Fruit fly (Drosophila melanogaster): ENCODE results near the gene CG6765.

The CG6765 gene

DNA sequence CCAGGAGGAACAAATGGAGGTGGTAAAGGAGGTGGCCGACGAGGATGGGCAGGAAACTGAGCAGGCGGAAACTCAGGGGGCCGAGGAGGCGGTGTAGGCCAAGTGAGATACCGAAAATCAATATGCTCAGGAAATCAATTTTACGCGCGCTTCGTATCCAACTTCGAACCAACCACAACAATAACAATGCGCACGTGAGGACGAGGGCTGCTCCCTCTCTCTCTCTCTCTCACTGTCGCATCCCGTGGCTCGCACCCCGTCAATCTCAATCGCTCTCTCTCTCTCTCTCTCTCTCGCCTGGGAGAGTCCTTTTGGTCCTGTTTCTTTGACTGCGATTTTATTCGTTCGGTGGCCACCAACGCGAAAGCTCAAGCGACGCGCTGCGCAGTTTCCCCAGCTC is at the start of gene CG6765:
TSS of gene CG6765 (plus strand) at position 340 of the 400 bp plus-strand sequence.
- TF ChIP-seq usp (GFP tag; optimal IDR thresholded peaks at IDR 0.05) (no peak), psq (optimal IDR thresholded peaks at IDR 0.05) (no peak), CG8478 (optimal IDR thresholded peaks at IDR 0.05) (no peak), pan (optimal IDR thresholded peaks at IDR 0.05) (no peak), EcR (GFP tag; optimal IDR thresholded peaks at IDR 0.05) (no peak), Dll (optimal IDR thresholded peaks at IDR 0.05) (no peak)

dm6 chr3L:8480944-8481343 is 31.6 kb upstream of the CG6765 start:
- TF ChIP-seq usp (GFP tag; optimal IDR thresholded peaks at IDR 0.05) (no peak), psq (optimal IDR thresholded peaks at IDR 0.05) (no peak), pan (optimal IDR thresholded peaks at IDR 0.05) (no peak), CG8478 (optimal IDR thresholded peaks at IDR 0.05) (no peak), EcR (GFP tag; optimal IDR thresholded peaks at IDR 0.05) (no peak), Dll (optimal IDR thresholded peaks at IDR 0.05) (no peak)

- no peak for TF ChIP-seq usp (GFP tag; optimal IDR thresholded peaks at IDR 0.05)
- TF ChIP-seq Dll (optimal IDR thresholded peaks at IDR 0.05): no peak
Observed at dm6 chr3L:8506975-8507441, 5.6 kb upstream of the CG6765 start, which contains the start of gene CG43163. Gene CG43163, minus strand, starts transcription at chr3L:8507146.

- no peak for TF ChIP-seq Dll (optimal IDR thresholded peaks at IDR 0.05)
- TF ChIP-seq usp (GFP tag; optimal IDR thresholded peaks at IDR 0.05): no peak
- no peak for TF ChIP-seq psq (optimal IDR thresholded peaks at IDR 0.05)
- TF ChIP-seq EcR (GFP tag; optimal IDR thresholded peaks at IDR 0.05): no peak
- TF ChIP-seq pan (optimal IDR thresholded peaks at IDR 0.05): no peak
- no peak for TF ChIP-seq CG8478 (optimal IDR thresholded peaks at IDR 0.05)
Observed at dm6 chr3L:8509567-8510109, 2.9 kb upstream of the CG6765 start, which contains the start of the genes ZC3H3 and Pus7. Gene ZC3H3, minus strand, starts transcription at chr3L:8509763. Gene Pus7, plus strand, starts transcription at chr3L:8510003.

- TF ChIP-seq psq (optimal IDR thresholded peaks at IDR 0.05) (no peak), pan (optimal IDR thresholded peaks at IDR 0.05) (no peak), CG8478 (optimal IDR thresholded peaks at IDR 0.05) (no peak), EcR (GFP tag; optimal IDR thresholded peaks at IDR 0.05) (no peak), Dll (optimal IDR thresholded peaks at IDR 0.05) (no peak), usp (GFP tag; optimal IDR thresholded peaks at IDR 0.05) (no peak)
Observed at dm6 chr3L:8513258-8513657, 691 bp downstream of the CG6765 start.

- no peak for TF ChIP-seq pan (optimal IDR thresholded peaks at IDR 0.05)
- no peak for TF ChIP-seq psq (optimal IDR thresholded peaks at IDR 0.05)
- TF ChIP-seq EcR (GFP tag; optimal IDR thresholded peaks at IDR 0.05): no peak
- TF ChIP-seq CG8478 (optimal IDR thresholded peaks at IDR 0.05): no peak
- no peak for TF ChIP-seq usp (GFP tag; optimal IDR thresholded peaks at IDR 0.05)
- TF ChIP-seq Dll (optimal IDR thresholded peaks at IDR 0.05): no peak
Observed at dm6 chr3L:8514768-8515167, 2.2 kb downstream of the CG6765 start, which contains the start of gene CG6683. Gene CG6683, minus strand, starts transcription at chr3L:8514921.

DNA sequence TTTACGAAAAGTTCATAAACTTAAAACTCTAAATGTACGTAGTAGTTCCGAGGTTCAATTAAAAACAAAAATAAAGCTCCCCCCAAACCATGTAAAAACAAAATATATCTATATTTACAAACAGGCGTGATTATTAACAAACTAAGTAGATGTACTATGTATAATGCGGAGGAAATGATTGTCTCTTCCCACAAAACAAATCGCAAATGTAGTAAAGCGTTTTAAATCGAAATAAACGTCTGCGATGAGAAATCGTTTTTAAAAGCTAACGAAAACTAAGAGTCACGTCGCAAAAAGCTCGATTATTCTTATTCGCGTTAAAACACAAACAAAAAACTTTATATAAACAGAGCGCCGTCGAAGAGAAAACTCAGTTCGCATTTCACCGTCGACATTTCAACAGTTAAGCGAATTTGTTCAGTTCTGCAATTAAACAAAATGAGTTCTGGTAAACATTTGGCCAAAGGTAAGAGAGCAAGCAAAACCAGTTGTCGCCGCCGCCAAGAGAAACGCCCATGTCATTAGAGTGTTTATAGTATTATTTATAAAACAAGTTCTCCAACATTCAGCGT is 6.0 kb downstream of the CG6765 start, which contains the start of gene GstO3:
TSS of gene GstO3 (plus strand) at position 370 of the 572 bp plus-strand sequence.
- TF ChIP-seq Dll (optimal IDR thresholded peaks at IDR 0.05) (no peak), CG8478 (optimal IDR thresholded peaks at IDR 0.05) (no peak), usp (GFP tag; optimal IDR thresholded peaks at IDR 0.05) (no peak), pan (optimal IDR thresholded peaks at IDR 0.05) (no peak), psq (optimal IDR thresholded peaks at IDR 0.05) (no peak), EcR (GFP tag; optimal IDR thresholded peaks at IDR 0.05) (no peak)

DNA sequence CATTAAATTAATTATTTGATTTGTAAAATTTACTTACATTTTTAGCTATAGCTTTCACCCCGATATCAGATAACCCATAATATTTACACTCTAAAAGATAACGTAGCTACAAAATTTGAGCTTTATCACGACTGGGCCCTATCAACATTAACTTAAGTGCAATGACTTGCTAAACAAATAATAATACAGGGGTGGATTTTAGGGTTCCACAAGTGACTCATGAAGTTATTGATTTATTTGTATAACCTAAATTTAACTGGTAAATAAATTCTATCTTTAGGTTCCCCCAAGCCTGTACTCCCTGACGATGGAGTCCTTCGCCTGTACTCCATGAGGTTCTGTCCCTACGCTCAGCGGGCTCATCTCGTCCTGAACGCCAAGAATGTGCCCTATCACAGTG is 6.7 kb downstream of the CG6765 start:
- no peak for TF ChIP-seq pan (optimal IDR thresholded peaks at IDR 0.05)
- TF ChIP-seq usp (GFP tag; optimal IDR thresholded peaks at IDR 0.05): no peak
- no peak for TF ChIP-seq psq (optimal IDR thresholded peaks at IDR 0.05)
- no peak for TF ChIP-seq Dll (optimal IDR thresholded peaks at IDR 0.05)
- TF ChIP-seq EcR (GFP tag; optimal IDR thresholded peaks at IDR 0.05): no peak
- TF ChIP-seq CG8478 (optimal IDR thresholded peaks at IDR 0.05): no peak

DNA sequence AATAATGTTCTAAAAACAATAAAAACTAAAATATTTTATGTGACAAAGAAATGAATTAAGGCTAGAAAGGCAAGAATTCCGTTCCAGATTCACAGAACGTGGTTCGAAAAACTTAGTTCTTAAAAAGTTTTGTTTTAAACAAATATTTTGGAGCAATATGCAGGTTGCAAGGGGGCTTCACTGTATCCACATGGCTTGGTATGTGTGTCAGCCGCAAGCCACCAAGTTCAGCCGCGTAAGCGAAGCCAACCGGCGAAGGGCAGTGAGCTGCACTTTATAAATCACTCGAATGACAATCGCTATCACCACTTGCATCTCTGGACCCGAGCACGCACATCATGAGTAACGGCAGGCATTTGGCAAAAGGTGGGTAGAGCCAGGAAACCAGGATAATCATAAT is 7.7 kb downstream of the CG6765 start, which contains the start of gene se:
TSS of gene se (plus strand) at position 301 of the 400 bp plus-strand sequence.
- TF ChIP-seq EcR (GFP tag; optimal IDR thresholded peaks at IDR 0.05) (no peak), Dll (optimal IDR thresholded peaks at IDR 0.05) (no peak), usp (GFP tag; optimal IDR thresholded peaks at IDR 0.05) (no peak)

DNA sequence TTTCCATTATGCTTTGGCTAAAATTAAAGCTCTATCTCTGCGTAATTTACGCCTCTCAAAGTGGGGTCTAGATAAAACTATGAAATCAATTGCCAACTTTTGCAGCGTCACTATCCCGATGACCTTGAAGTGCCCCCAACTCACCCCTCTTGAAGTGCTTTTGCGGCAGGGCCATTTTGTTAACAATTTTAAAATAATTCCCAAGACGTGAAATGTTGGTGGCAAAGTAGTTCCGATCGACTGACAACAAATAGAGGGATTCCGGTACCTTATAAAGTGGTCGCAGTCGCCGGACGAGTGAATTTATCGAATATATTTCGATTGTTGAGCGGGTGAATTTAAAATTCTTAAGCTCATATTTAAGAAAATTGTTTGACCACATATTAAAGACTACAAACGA is 10.7 kb downstream of the CG6765 start, which contains the start of gene GstO2:
TSS of gene GstO2 (minus strand) at position 245 of the 400 bp plus-strand sequence.
- TF ChIP-seq CG8478 (optimal IDR thresholded peaks at IDR 0.05): no peak

- TF ChIP-seq EcR (GFP tag; optimal IDR thresholded peaks at IDR 0.05) (no peak), CG8478 (optimal IDR thresholded peaks at IDR 0.05) (no peak), pan (optimal IDR thresholded peaks at IDR 0.05) (no peak), psq (optimal IDR thresholded peaks at IDR 0.05) (no peak), usp (GFP tag; optimal IDR thresholded peaks at IDR 0.05) (no peak), Dll (optimal IDR thresholded peaks at IDR 0.05) (no peak)
Observed at dm6 chr3L:8524816-8525625, 12.5 kb downstream of the CG6765 start, which contains the start of the genes GstO1 and foi. Gene GstO1, minus strand, starts transcription at chr3L:8524866. Gene foi, plus strand, starts transcription at chr3L:8525244.
